Fruit fly (Drosophila melanogaster): Measurements from ENCODE around the gene CG14273.

The CG14273 gene

DNA sequence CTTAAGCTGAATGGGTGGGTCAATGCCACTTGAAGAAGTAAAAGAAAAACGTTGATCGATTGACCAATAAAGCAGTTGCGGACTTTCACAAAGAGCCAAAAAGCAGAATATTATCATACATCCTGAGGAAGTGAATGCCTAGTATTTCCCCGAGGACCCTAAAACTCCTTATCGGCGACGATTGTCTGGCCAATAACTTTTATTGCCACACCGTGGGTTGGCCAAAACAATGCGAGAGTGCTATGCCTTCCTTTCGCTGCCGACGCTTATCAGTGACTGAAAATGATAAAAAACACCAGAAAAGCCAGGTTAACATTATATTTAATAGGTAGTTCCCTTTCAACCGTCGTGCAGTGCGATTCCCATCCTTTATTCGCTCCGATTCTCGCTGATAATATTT is 9.4 kb downstream of the CG14273 start, which contains the start of gene Mur29B:
TSS of gene Mur29B (plus strand) at position 324 of the 400 bp plus-strand sequence.
- no peak for TF ChIP-seq CTCF (optimal IDR thresholded peaks at IDR 0.05)
- TF ChIP-seq CG8478 (optimal IDR thresholded peaks at IDR 0.05) = no peak

DNA sequence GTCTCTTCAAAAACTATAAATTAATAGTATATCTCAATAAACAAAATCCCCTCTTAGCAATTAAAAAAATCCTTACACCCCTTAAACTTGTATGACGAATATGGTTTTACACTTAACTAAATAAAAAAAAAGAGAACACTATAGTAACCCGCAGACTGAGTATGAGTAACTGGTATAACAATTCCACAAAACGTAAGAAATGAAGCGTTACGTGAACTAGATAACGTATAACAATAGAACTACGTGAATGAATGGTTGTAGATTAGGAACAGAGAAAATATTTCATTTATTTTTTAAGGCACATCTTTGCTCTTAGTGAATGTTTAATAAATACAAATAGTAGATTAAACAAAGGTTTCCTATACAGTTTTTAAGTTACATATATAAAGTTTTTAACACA is 12.9 kb downstream of the CG14273 start:
- no peak for TF ChIP-seq CTCF (optimal IDR thresholded peaks at IDR 0.05)
- TF ChIP-seq CG8478 (optimal IDR thresholded peaks at IDR 0.05) = no peak

DNA sequence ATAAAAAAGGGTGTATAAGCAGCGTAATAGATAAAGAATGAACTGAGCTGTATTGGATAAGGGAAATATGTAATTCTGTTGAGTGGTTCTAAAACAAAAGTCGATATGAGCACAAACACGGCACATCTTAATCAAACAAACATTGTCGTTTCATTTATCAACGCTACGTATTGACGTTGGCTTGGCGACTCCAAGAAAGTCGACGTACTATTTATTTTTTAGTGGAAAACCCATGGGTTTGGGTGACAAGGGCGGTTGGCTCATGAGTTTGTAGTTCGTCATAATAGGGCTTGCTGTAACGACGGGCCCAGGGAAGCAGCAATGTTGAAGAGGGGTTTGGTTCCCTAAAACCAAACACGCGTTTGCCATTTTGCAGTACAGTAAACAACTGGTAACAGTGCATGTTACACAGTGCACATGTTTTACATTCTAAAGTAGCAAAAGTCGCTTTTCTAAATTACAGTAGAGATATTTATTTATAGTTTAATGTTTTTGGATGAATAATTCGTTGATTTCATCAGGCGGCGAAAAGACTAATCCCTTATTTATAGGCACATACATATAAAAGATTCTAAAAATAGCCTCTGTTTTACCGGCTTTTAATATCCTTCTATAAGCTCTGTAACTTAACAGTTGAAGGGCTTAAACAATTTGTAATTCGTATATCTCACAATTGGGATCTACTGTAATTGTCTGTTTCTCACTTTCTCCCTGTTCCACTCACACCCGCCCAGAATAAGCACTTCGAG is 18.9 kb downstream of the CG14273 start:
- TF ChIP-seq CTCF (optimal IDR thresholded peaks at IDR 0.05) = no peak
- no peak for TF ChIP-seq CG8478 (optimal IDR thresholded peaks at IDR 0.05)

DNA sequence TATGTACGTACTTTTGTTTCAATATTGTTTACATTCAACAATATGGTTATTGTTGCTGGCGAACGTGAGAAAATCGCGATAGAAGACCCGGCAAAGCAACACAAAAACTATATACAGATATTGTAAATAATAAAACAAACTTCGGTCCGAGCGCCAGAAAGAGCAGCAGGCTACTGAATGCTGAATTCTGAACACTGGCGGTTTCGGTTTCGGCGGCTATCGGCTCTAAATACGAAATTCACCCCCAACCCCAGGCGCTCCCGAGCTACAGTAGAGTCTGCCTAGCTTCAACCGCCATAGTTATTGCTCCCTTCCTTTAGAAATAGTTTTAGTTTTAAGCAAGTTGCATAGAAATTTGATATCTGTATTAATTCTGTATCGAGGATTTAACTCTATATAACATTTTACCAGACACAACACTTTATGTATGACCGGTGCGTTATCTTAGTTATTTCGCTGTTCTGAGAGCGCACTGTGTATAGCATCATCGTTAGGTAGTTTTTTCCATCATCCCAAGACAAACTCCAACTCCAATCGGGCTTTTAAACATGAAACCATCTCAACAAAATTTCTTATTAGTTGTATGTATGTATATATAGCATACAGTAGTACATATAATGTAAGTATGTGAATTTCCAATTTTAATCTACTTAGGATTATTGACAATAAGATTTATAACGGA is 19.9 kb downstream of the CG14273 start, which contains the start of gene CG7627:
TSS of gene CG7627 (minus strand) at position 197 of the 682 bp plus-strand sequence.
- TF ChIP-seq CTCF (optimal IDR thresholded peaks at IDR 0.05) = no peak
- no peak for TF ChIP-seq CG8478 (optimal IDR thresholded peaks at IDR 0.05)

DNA sequence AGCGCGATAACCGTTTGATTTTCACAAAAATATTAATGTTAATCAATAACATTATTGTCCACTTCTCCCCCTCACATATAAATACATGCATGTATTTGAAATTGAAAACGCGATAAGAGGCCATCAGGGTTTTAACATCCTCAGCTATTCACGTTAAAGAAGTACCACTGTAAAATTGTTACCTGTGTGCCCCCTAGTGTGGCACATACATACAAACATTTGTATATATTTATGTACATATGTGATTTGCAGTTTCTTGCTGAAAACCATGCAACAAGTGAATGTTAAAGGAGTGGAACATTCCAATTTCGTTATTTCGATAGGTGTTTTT is 20.4 kb downstream of the CG14273 start:
- TF ChIP-seq CTCF (optimal IDR thresholded peaks at IDR 0.05) (no peak), CG8478 (optimal IDR thresholded peaks at IDR 0.05) (no peak)

DNA sequence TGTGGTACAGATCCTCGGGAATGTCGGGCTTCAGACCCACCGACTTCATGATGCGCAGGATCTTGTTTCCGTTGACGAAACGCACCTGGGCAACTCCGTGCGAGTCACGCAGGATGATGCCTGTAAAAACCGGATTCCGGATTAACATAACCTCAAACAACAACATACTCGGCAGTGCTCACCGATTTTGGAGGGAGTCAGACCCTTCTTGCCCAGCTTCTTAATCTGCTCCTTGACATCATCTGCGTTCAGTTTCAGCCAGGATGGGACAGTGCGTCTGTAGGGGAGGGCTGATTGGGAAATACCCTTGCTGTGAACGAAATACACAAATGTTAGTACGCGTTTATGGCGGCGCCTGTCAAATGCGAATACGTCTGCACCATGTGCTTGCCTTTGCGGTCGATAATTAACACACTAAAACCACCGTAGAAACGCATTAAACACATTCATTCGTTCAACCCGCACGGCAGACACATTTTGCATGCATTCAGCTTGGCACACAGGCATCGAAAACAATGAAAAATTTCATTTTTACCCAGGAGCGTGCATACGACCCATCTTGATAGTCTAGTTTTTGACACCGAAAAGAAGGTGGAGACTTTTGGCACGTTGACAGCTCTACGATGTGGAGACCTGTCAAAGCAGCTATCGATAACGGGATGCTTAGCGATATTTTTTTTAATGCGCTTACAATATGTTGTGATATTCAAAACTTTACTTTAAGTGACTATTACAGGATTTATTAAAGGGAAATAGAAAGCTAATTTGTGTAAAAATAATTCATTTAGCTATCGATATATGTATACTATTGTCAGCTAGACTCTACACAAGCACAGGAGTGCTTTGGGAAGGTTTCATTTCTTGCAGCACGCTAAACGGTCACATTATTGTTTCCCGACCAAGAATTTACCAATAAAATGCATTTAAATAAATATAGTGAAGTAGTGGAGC is 21.8 kb downstream of the CG14273 start, which contains the start of the genes RpS13 and CSN8:
TSS of gene RpS13 (minus strand) at position 657 of the 951 bp plus-strand sequence.
TSS of gene CSN8 (plus strand) at position 850 of the 951 bp plus-strand sequence.
- TF ChIP-seq CG8478 (optimal IDR thresholded peaks at IDR 0.05) (no peak), CTCF (optimal IDR thresholded peaks at IDR 0.05) (no peak)

DNA sequence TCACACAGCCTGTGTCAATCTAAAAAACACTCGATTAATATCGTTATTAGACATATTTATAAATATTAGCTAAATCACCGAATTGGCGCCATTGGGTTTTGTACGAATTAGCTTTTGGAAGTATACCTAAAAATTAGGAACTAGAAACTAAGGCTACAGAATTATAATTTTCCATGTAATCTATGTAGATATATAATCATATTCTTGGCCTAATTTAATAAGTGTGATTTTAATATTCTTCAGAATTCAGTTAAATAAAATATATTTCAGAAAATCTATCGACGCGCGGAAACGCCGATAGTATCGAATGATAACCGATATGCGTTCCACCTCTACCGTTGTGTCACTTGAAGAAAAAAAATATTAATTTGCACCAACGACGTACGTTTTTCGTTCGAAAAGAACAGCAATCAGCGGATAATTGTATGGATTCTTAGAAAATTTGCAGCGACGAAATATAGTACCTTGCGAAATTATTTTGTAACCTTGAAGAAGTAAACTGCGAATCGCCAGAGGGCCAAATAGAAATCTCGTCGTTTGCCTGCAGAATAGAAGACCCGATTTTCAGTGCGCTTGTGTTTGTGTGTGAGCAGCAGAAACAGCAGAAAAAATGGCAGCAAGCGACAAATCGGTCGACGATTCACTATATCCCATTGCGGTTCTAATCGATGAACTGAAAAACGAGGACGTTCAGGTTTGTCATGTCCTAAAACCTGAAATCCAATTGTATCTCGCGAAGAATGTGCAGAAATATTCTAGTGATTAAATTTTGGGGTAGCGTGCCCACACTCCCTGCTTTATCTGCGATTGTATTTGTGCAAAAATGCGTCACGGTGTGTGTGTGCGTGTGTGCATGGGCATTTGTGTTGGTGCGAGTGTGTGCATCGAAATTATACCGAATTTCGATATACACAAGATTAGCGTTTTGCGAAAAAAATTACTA is 23.5 kb downstream of the CG14273 start, which contains the start of gene Pp2A-29B:
TSS of gene Pp2A-29B (plus strand) at position 338 of the 943 bp plus-strand sequence.
- no peak for TF ChIP-seq CG8478 (optimal IDR thresholded peaks at IDR 0.05)
- TF ChIP-seq CTCF (optimal IDR thresholded peaks at IDR 0.05) = no peak

DNA sequence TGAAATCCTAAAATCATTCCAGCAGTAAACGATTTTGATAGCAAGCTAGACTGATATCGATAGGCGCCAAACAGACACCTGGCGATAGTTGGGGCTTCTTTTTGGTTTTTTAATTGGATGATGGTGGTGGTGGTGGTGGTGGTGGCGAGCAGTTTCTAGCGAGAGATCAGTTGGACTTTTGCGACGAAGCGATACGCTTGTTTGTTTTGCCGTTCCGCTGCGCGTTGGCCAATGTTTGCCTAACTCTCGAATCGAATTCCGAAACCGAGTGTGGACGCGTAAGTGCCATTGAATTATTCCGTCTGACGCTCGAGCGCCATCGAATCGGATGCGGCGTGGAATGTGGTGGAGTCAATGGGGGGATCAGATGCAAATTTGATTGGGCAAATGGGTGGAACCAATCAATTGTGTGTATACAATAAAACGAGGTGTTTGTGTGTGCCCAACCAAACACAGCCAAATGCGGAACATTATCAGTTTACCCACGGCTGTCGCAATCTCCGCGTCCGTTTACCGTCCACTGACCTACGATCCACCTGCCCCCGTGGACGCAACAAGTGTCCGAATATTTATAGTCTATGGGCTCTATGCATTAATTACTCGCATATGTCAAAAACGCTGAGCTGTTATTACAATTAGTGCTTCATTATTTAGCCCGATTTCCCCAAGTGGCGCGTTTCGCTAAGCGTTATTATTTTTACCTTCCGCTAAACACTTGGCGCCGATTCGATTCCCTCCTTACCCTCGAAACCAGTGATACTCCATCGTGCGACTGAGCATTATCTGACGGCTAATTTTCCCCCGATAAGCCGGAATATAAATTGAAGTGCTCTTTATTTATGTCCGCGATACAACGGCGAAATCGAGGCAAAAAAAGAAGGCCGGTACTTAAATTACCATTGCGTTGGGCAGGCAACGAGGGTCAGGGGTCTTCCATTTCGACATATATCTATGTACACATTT is 28.1 kb downstream of the CG14273 start, which contains the start of gene CG17292:
TSS of gene CG17292 (plus strand) at position 91 of the 963 bp plus-strand sequence.
- no peak for TF ChIP-seq CG8478 (optimal IDR thresholded peaks at IDR 0.05)

DNA sequence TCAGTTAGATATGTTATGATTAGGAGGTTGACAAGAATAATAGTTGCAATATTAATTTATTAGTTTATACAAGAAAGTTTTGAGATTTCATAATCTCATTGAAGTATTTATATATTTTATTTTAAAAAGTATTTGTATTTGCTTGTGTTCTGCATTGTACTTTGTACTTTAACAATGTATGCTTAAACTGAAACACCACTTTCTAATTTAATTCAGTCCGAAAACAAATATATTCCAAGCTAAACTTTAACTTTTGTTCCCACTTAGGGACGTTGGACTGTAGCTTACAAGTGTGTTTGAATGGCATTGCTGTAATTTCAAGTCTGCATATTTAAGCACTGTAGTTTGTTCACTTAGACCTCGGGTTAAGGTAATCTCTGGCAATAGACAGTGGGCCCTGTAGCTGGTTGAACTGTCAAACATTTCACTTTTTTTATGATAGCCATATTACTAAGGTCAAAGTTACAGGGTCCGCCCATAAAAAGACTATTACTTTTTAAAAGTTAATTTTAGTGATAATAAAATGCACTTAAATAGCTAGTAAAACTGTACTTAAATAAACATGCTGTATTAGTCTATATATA is 29.0 kb downstream of the CG14273 start:
- TF ChIP-seq CG8478 (optimal IDR thresholded peaks at IDR 0.05) (no peak), CTCF (optimal IDR thresholded peaks at IDR 0.05) (no peak)

DNA sequence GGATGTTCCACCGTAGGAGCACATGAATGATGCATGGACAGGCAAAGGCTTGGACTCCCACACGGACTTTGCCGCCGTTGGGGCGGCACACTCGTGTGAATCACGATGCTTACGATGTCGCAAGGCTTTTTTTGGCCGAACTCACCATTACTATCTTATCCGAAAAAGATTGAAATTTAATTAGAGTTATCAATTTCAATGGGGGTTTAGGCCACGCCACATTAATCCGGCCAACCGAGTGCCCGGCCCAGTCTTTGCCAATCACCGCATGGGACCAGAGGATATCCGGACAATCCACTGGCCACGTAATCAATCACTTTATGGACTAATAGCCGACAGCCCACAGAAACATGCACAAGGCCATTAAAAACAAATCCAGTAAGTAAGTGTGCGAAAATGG is 29.8 kb downstream of the CG14273 start:
- TF ChIP-seq CTCF (optimal IDR thresholded peaks at IDR 0.05) (no peak), CG8478 (optimal IDR thresholded peaks at IDR 0.05) (no peak)

DNA sequence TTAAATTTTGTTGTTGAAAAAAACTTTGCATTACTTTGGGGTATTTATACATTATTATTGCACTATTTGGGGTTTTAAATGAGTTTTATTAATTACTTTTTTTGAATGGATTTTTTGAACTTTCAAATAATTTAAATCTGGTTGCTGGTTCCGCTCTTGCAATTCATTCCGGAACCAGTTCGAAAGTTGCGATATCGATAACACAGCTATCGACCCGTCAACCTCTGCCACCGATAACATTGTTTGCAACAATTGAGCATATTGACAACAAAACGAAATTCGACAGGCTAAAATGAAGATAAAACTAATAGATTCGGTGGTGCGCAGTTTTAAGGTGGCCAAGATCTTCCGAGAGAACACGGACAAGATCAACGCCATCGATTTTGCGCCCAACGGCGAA is 31.7 kb downstream of the CG14273 start, which contains the start of gene Wdr82:
TSS of gene Wdr82 (plus strand) at position 227 of the 400 bp plus-strand sequence.
- TF ChIP-seq CTCF (optimal IDR thresholded peaks at IDR 0.05) (no peak), CG8478 (optimal IDR thresholded peaks at IDR 0.05) (no peak)

DNA sequence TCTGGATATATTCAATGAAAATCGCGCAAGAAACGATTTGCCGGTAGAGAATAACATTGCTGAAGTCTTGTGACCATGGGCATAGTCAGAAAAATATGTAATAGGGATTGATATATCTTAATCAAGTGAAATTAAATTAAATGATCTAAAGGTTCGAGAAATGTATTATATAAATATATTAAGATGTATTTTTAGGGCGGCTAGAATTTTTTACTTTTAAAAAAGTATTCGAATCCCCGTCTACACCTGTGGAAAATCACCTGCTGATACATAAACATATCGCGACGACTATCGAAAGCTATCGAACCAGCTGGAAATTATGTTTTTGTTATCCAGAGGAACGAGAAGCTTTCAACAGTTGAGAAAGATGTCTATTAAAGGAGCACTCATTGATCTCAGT is 34.2 kb downstream of the CG14273 start, which contains the start of the genes CG13390 and CG17294:
TSS of gene CG13390 (minus strand) at position 81 of the 400 bp plus-strand sequence.
TSS of gene CG17294 (plus strand) at position 319 of the 400 bp plus-strand sequence.
- TF ChIP-seq CTCF (optimal IDR thresholded peaks at IDR 0.05) = no peak
- no peak for TF ChIP-seq CG8478 (optimal IDR thresholded peaks at IDR 0.05)

Measured in S2 (cell line).